Worm (Caenorhabditis elegans) whole organism, L4/young adult: ENCODE data around the gene T28F3.8.

Experiments used
- dao-5 ChIP-seq: sonication (generic microtip); optimal IDR thresholded peaks from 2 replicates; lab custom pipeline; 2016; ENCODE audit warnings: missing genotype, missing genetic modification characterization, moderate library complexity, missing compliant biosample characterization
- him-1 ChIP-seq: sonication (generic microtip); optimal IDR thresholded peaks from 2 replicates; lab custom pipeline; 2016; ENCODE audit warnings: missing genotype, missing genetic modification reagents, missing genetic modification characterization, missing compliant biosample characterization

- TF ChIP-seq him-1 (tag; lab: Kevin White, UChicago) (no peak), dao-5 (tag; lab: Kevin White, UChicago) (no peak)
Observed at ce11 chrIV:17264714-17265113, 42.4 kb downstream of the T28F3.8 start, which contains the start of gene F26D10.13.
